Fruit fly (Drosophila melanogaster) whole organism, embryonic: ENCODE results near the gene LManV.

ENCODE experiments used
- Adf1 ChIP-seq: fragments of 200-800 bp; sonication (Bioruptor generic); IDR thresholded peaks from 2 replicates; pipeline ENCODE4 v1.3.6; 2022; ENCODE audit warnings: missing biosample characterization, missing genetic modification characterization
- Atf3 ChIP-seq: fragments of 200-800 bp; sonication (Bioruptor generic); optimal IDR thresholded peaks from 3 replicates; lab custom pipeline; 2016; ENCODE audit warnings: missing biosample characterization, missing genetic modification characterization
- B-H1 ChIP-seq: fragments of 200-800 bp; sonication (Bioruptor generic); IDR thresholded peaks from 3 replicates; pipeline ENCODE4 v1.3.6; 2022; ENCODE audit warnings: missing biosample characterization, missing genetic modification characterization
- Bgb ChIP-seq: fragments of 200-800 bp; sonication (Bioruptor generic); IDR thresholded peaks from 2 replicates; pipeline ENCODE4 v1.3.6; 2022; ENCODE audit warnings: missing biosample characterization, missing genetic modification characterization; ENCODE audit not compliant: partially characterized antibody
- BtbVII ChIP-seq: fragments of 200-800 bp; sonication (Bioruptor generic); optimal IDR thresholded peaks from 3 replicates; lab custom pipeline; 2017; ENCODE audit warnings: missing biosample characterization, mild to moderate bottlenecking, missing genetic modification characterization
- CG10209 ChIP-seq: fragments of 200-800 bp; sonication (Bioruptor generic); optimal IDR thresholded peaks from 3 replicates; lab custom pipeline; 2017; ENCODE audit warnings: missing biosample characterization, mild to moderate bottlenecking, missing genetic modification characterization, missing genetic modification reagents
- CG11093 ChIP-seq: fragments of 200-800 bp; sonication (Bioruptor generic); IDR thresholded peaks from 3 replicates; pipeline ENCODE4 v1.3.6; 2022; ENCODE audit warnings: missing biosample characterization, missing genetic modification characterization
- CG11398 ChIP-seq: fragments of 200-800 bp; sonication (Bioruptor generic); optimal IDR thresholded peaks from 2 replicates; lab custom pipeline; 2016; ENCODE audit warnings: missing biosample characterization, missing genetic modification characterization
- CG12659 ChIP-seq: fragments of 200-800 bp; sonication (Bioruptor generic); optimal IDR thresholded peaks from 3 replicates; lab custom pipeline; 2017; ENCODE audit warnings: mild to moderate bottlenecking, missing biosample characterization, missing genetic modification reagents, missing genetic modification characterization
- CG13296 ChIP-seq: fragments of 200-800 bp; sonication (Bioruptor generic); optimal IDR thresholded peaks from 3 replicates; lab custom pipeline; 2018; ENCODE audit warnings: missing biosample characterization, mild to moderate bottlenecking, missing genetic modification characterization
- CG13894 ChIP-seq: fragments of 200-800 bp; sonication (Bioruptor generic); optimal IDR thresholded peaks from 3 replicates; lab custom pipeline; 2018; ENCODE audit warnings: missing biosample characterization, mild to moderate bottlenecking, missing genetic modification characterization, moderate library complexity
- CG14014 ChIP-seq: fragments of 200-800 bp; sonication (Bioruptor generic); IDR thresholded peaks from 2 replicates; pipeline ENCODE4 v1.3.6; 2022; ENCODE audit warnings: missing biosample characterization, missing genetic modification characterization
- CG17568 ChIP-seq: fragments of 200-800 bp; sonication (Bioruptor generic); optimal IDR thresholded peaks from 2 replicates; lab custom pipeline; 2018; ENCODE audit warnings: missing biosample characterization, mild to moderate bottlenecking, missing genetic modification characterization, moderate library complexity
- CG2678 ChIP-seq: fragments of 200-800 bp; sonication (Bioruptor generic); optimal IDR thresholded peaks from 3 replicates; lab custom pipeline; 2019; ENCODE audit warnings: missing biosample characterization, mild to moderate bottlenecking, missing genetic modification characterization, moderate library complexity
- CG3995 ChIP-seq: fragments of 200-800 bp; sonication (Bioruptor generic); optimal IDR thresholded peaks from 3 replicates; lab custom pipeline; 2016; ENCODE audit warnings: missing biosample characterization, missing genetic modification characterization
- CG43689 ChIP-seq: fragments of 200-800 bp; sonication (Bioruptor generic); IDR thresholded peaks from 2 replicates; pipeline ENCODE4 v1.3.6; 2022; ENCODE audit warnings: missing biosample characterization, missing genetic modification characterization
- CG4820 ChIP-seq: fragments of 200-800 bp; sonication (Bioruptor generic); optimal IDR thresholded peaks from 3 replicates; lab custom pipeline; 2016; ENCODE audit warnings: missing biosample characterization, missing genetic modification characterization
- CG6175 ChIP-seq: fragments of 200-800 bp; sonication (Bioruptor generic); IDR thresholded peaks from 3 replicates; pipeline ENCODE4 v1.3.6; 2022; ENCODE audit warnings: missing biosample characterization, missing genetic modification characterization
- CG6254 ChIP-seq: fragments of 200-800 bp; sonication (Bioruptor generic); optimal IDR thresholded peaks from 3 replicates; lab custom pipeline; 2017; ENCODE audit warnings: mild to moderate bottlenecking, missing biosample characterization, missing genetic modification reagents, missing genetic modification characterization
- CG7372 ChIP-seq: fragments of 200-800 bp; sonication (Bioruptor generic); IDR thresholded peaks from 2 replicates; pipeline ENCODE4 v1.3.6; 2022; ENCODE audit warnings: missing biosample characterization, missing genetic modification characterization
- CG7839 ChIP-seq: fragments of 200-800 bp; sonication (Bioruptor generic); optimal IDR thresholded peaks from 3 replicates; lab custom pipeline; 2018; ENCODE audit warnings: missing biosample characterization, mild to moderate bottlenecking, missing genetic modification characterization, moderate library complexity
- CG8944 ChIP-seq: fragments of 200-800 bp; sonication (Bioruptor generic); optimal IDR thresholded peaks from 3 replicates; lab custom pipeline; 2016; ENCODE audit warnings: missing biosample characterization, missing genetic modification characterization
- CG9215 ChIP-seq: fragments of 200-800 bp; sonication (Bioruptor generic); IDR thresholded peaks from 2 replicates; pipeline ENCODE4 v1.3.6; 2022; ENCODE audit warnings: missing biosample characterization, missing genetic modification characterization
- CG9609 ChIP-seq: fragments of 200-800 bp; sonication (Bioruptor generic); optimal IDR thresholded peaks from 3 replicates; lab custom pipeline; 2016; ENCODE audit warnings: missing biosample characterization, missing genetic modification characterization
- D19B ChIP-seq: fragments of 200-800 bp; sonication (Bioruptor generic); optimal IDR thresholded peaks from 2 replicates; lab custom pipeline; 2017; ENCODE audit warnings: missing biosample characterization, mild to moderate bottlenecking, missing genetic modification characterization
- Dip2 ChIP-seq: fragments of 200-800 bp; sonication (Bioruptor generic); IDR thresholded peaks from 2 replicates; pipeline ENCODE4 v1.3.6; 2022; ENCODE audit warnings: missing biosample characterization, missing genetic modification characterization
- Ets65A ChIP-seq: fragments of 200-800 bp; sonication (Bioruptor generic); peaks from one replicate; lab custom pipeline; 2016; ENCODE audit warnings: missing biosample characterization, missing genetic modification characterization
- Hsf ChIP-seq: fragments of 200-800 bp; sonication (Bioruptor generic); optimal IDR thresholded peaks from 3 replicates; lab custom pipeline; 2016; ENCODE audit warnings: missing biosample characterization, missing genetic modification characterization
- Nf-YC ChIP-seq: fragments of 200-800 bp; optimal IDR thresholded peaks from 3 replicates; lab custom pipeline; 2019; ENCODE audit warnings: missing biosample characterization, mild to moderate bottlenecking, missing genetic modification characterization, moderate library complexity
- Pdp1 ChIP-seq, 2 experiments: fragments of 200-800 bp; sonication (Bioruptor generic); optimal IDR thresholded peaks; 3 replicates each; lab custom pipeline; 2016; ENCODE audit warnings: missing biosample characterization in 2 of 2, missing genetic modification characterization in 2 of 2, mild to moderate bottlenecking in 1 of 2, moderate library complexity in 1 of 2
- Poxn ChIP-seq: fragments of 200-800 bp; sonication (Bioruptor generic); IDR thresholded peaks from 2 replicates; pipeline ENCODE4 v1.3.6; 2022; ENCODE audit warnings: missing biosample characterization, missing genetic modification characterization
- Side ChIP-seq: fragments of 200-800 bp; sonication (Bioruptor generic); optimal IDR thresholded peaks from 2 replicates; lab custom pipeline; 2016; ENCODE audit warnings: missing biosample characterization, missing genetic modification characterization
- Sry-δ ChIP-seq: fragments of 200-800 bp; sonication (Bioruptor generic); optimal IDR thresholded peaks from 2 replicates; lab custom pipeline; 2016; ENCODE audit warnings: missing biosample characterization, missing genetic modification characterization
- Trl ChIP-seq, 3 experiments: fragments of >200 bp in 2 of 3; fragments of 200-800 bp in 1 of 3; sonication (Bioruptor generic) in 1 of 3; optimal IDR thresholded peaks; 2 replicates in 1 of 3; 3 replicates in 2 of 3; lab custom pipeline; 2016 to 2017; ENCODE audit warnings: missing biosample characterization in 1 of 3, missing genetic modification characterization in 1 of 3
- bab2 ChIP-seq: fragments of 200-800 bp; sonication (Bioruptor generic); optimal IDR thresholded peaks from 2 replicates; lab custom pipeline; 2016; ENCODE audit warnings: missing biosample characterization, missing genetic modification characterization
- chn ChIP-seq: fragments of 200-800 bp; sonication (Bioruptor generic); optimal IDR thresholded peaks from 2 replicates; lab custom pipeline; 2016; ENCODE audit warnings: missing biosample characterization, missing genetic modification characterization
- danr ChIP-seq: fragments of 200-800 bp; sonication (Bioruptor generic); IDR thresholded peaks from 2 replicates; pipeline ENCODE4 v1.3.6; 2022; ENCODE audit warnings: missing biosample characterization, missing genetic modification characterization
- eve ChIP-seq, 2 experiments: fragments of >200 bp; optimal IDR thresholded peaks; 2 replicates each; lab custom pipeline; 2017; ENCODE audit warnings: missing biosample characterization in 2 of 2, missing genetic modification characterization in 2 of 2
- grau ChIP-seq: fragments of 200-800 bp; optimal IDR thresholded peaks from 3 replicates; lab custom pipeline; 2019; ENCODE audit warnings: missing biosample characterization, mild to moderate bottlenecking, missing genetic modification characterization, moderate library complexity
- gsb-n ChIP-seq: fragments of 200-800 bp; sonication (Bioruptor generic); optimal IDR thresholded peaks from 3 replicates; lab custom pipeline; 2018; ENCODE audit warnings: missing biosample characterization, mild to moderate bottlenecking, missing genetic modification characterization
- hkb ChIP-seq, 2 experiments: fragments of 200-800 bp in 1 of 2; fragments of >200 bp in 1 of 2; sonication (Bioruptor generic) in 1 of 2; IDR thresholded peaks in 1 of 2; optimal IDR thresholded peaks in 1 of 2; 2 replicates each; pipeline versions ENCODE4 v1.3.6 to Lab custom; 2017 to 2022; ENCODE audit warnings: missing biosample characterization in 1 of 2, missing genetic modification characterization in 1 of 2
- lov ChIP-seq, 2 experiments: fragments of 200-800 bp in 1 of 2; fragments of >200 bp in 1 of 2; sonication (Bioruptor generic) in 1 of 2; IDR thresholded peaks in 1 of 2; optimal IDR thresholded peaks in 1 of 2; 2 replicates in 1 of 2; 3 replicates in 1 of 2; pipeline versions ENCODE4 v1.3.6 to Lab custom; 2017 to 2022; ENCODE audit warnings: missing biosample characterization in 1 of 2, missing genetic modification characterization in 1 of 2
- nmo ChIP-seq: fragments of 200-800 bp; sonication (Bioruptor generic); optimal IDR thresholded peaks from 2 replicates; lab custom pipeline; 2018; ENCODE audit warnings: missing biosample characterization, mild to moderate bottlenecking, missing genetic modification characterization, moderate library complexity
- schlank ChIP-seq: fragments of 200-800 bp; sonication (Bioruptor generic); optimal IDR thresholded peaks from 2 replicates; lab custom pipeline; 2018; ENCODE audit warnings: missing biosample characterization, mild to moderate bottlenecking, missing genetic modification characterization
- sisA ChIP-seq: fragments of 200-800 bp; sonication (Bioruptor generic); IDR thresholded peaks from 2 replicates; pipeline ENCODE4 v1.3.6; 2022; ENCODE audit warnings: missing biosample characterization, missing genetic modification characterization
- sr ChIP-seq: fragments of 200-800 bp; sonication (Bioruptor generic); IDR thresholded peaks from 3 replicates; pipeline ENCODE4 v1.3.6; 2022; ENCODE audit warnings: missing biosample characterization, missing genetic modification characterization
- tio ChIP-seq: fragments of 200-800 bp; sonication (Bioruptor generic); optimal IDR thresholded peaks from 2 replicates; lab custom pipeline; 2017; ENCODE audit warnings: missing biosample characterization, missing genetic modification characterization, inconsistent platforms
- trem ChIP-seq: fragments of 200-800 bp; optimal IDR thresholded peaks from 3 replicates; lab custom pipeline; 2019; ENCODE audit warnings: missing biosample characterization, mild to moderate bottlenecking, missing genetic modification characterization, moderate library complexity
- zfh1 ChIP-seq: fragments of 200-800 bp; sonication (Bioruptor generic); IDR thresholded peaks from 3 replicates; pipeline ENCODE4 v1.3.6; 2022; ENCODE audit warnings: missing biosample characterization, missing genetic modification characterization

LManV gene

dm6 chr2L:8739984-8740756 lies 35.9 kb downstream of the LManV start, which contains the start of gene raw (continued):
- TF ChIP-seq sisA (no peak), Sry-δ (GFP tag; lab: Kevin White, UChicago) (no peak), Trl (optimal IDR thresholded peaks at IDR 0.05; lab: Kevin White, UChicago) (peak; percentile 83 to 97), Trl (GFP tag; optimal IDR thresholded peaks at IDR 0.05; lab: Kevin White, UChicago) (peak; percentile 5), CG3995 (GFP tag; lab: Kevin White, UChicago) (no peak), Pdp1 (GFP tag; optimal IDR thresholded peaks at IDR 0.05; lab: Kevin White, UChicago) (peak in 1 of 2 experiments; percentile 99), Adf1 (GFP tag; lab: Robert Waterston, UW) (0 out of 2 replicates have a peak, but pooled peaks have one; percentile 13), lov (optimal IDR thresholded peaks at IDR 0.05; lab: Kevin White, UChicago) (no peak), lov (GFP tag; IDR thresholded peaks at IDR 0.05; lab: Robert Waterston, UW) (0 out of 3 replicates have a peak, but pooled peaks have one; percentile 28), hkb (optimal IDR thresholded peaks at IDR 0.05; lab: Kevin White, UChicago) (no peak), hkb (GFP tag; IDR thresholded peaks at IDR 0.05; lab: Robert Waterston, UW) (peak; percentile 40; the same call in 1 of the 2 replicates), bab2 (GFP tag; lab: Kevin White, UChicago) (no peak), tio (GFP tag; lab: Kevin White, UChicago) (no peak), CG11398 (GFP tag; lab: Kevin White, UChicago) (no peak), Nf-YC (tag; lab: Kevin White, UChicago) (peak; percentile 4), CG12659 (no peak), zfh1 (GFP tag; lab: Robert Waterston, UW) (no peak), B-H1 (no peak), CG9609 (no peak), Side (peak; percentile 42), CG6254 (GFP tag; lab: Kevin White, UChicago) (no peak), CG13894 (tag; lab: Kevin White, UChicago) (peak; percentile 46), CG17568 (GFP tag; lab: Kevin White, UChicago) (peak; percentile 51), CG13296 (GFP tag; lab: Kevin White, UChicago) (peak; percentile 14), danr (GFP tag; lab: Robert Waterston, UW) (no peak), gsb-n (tag; lab: Kevin White, UChicago) (no peak), Hsf (GFP tag; lab: Kevin White, UChicago) (no peak), grau (tag; lab: Kevin White, UChicago) (no peak), nmo (GFP tag; lab: Kevin White, UChicago) (no peak), BtbVII (GFP tag; lab: Kevin White, UChicago) (peak; percentile 83), chn (GFP tag; lab: Kevin White, UChicago) (no peak), CG2678 (peak; percentile 18), CG43689 (GFP tag; lab: Robert Waterston, UW) (no peak), CG7372 (GFP tag; lab: Robert Waterston, UW) (no peak), trem (tag; lab: Kevin White, UChicago) (no peak), CG10209 (GFP tag; lab: Kevin White, UChicago) (no peak), schlank (tag; lab: Kevin White, UChicago) (no peak), CG9215 (GFP tag; lab: Robert Waterston, UW) (no peak)

- no peak for TF ChIP-seq Dip2 (GFP tag; lab: Robert Waterston, UW)
- peak; percentile 47 for TF ChIP-seq CG7839 (tag; lab: Kevin White, UChicago)
- TF ChIP-seq CG4820 (GFP tag; lab: Kevin White, UChicago): no peak
- peak; percentile 72 for TF ChIP-seq D19B (GFP tag; lab: Kevin White, UChicago)
- TF ChIP-seq CG8944 (GFP tag; lab: Kevin White, UChicago): no peak
- no peak for TF ChIP-seq CG43689 (GFP tag; lab: Robert Waterston, UW)
- TF ChIP-seq Poxn: no peak
- no peak for TF ChIP-seq eve (GFP tag; optimal IDR thresholded peaks at IDR 0.05; lab: Kevin White, UChicago)
- TF ChIP-seq CG14014 (GFP tag; lab: Robert Waterston, UW): no peak
- peak; percentile 9 for TF ChIP-seq BtbVII (GFP tag; lab: Kevin White, UChicago)
- TF ChIP-seq CG6175 (GFP tag; lab: Robert Waterston, UW): peak; percentile 50; the same call in 1 of the 3 replicates
- TF ChIP-seq Atf3 (GFP tag; lab: Kevin White, UChicago): no peak
- TF ChIP-seq sr (GFP tag; lab: Robert Waterston, UW): no peak
- TF ChIP-seq Ets65A (GFP tag; lab: Kevin White, UChicago): peak; percentile 67
- TF ChIP-seq Bgb (GFP tag; lab: Robert Waterston, UW): no peak
- no peak for TF ChIP-seq CG11093 (GFP tag; lab: Robert Waterston, UW)
Observed at dm6 chr2L:8738253-8738665, 37.8 kb downstream of the LManV start.
